Worm (Caenorhabditis elegans) whole organism, young adult: ENCODE data around the gene ins-16.

Source experiments
- B0336.3 ChIP-seq: fragments of 200-800 bp; sonication (Bioruptor generic); IDR thresholded peaks from 2 replicates; pipeline ENCODE4 v1.3.6; 2022; ENCODE audit warnings: missing genetic modification characterization, missing compliant biosample characterization
- F10E7.11 ChIP-seq: sonication (generic microtip); optimal IDR thresholded peaks from 2 replicates; lab custom pipeline; 2017; ENCODE audit warnings: mild to moderate bottlenecking, missing genetic modification characterization, moderate library complexity, missing compliant biosample characterization
- F23B12.7 ChIP-seq: sonication (generic microtip); optimal IDR thresholded peaks from 2 replicates; lab custom pipeline; 2017; ENCODE audit warnings: missing genetic modification characterization, mild to moderate bottlenecking, missing compliant biosample characterization, antibody characterized with exemption, moderate library complexity; ENCODE audit not compliant: insufficient read depth
- F33H1.4 ChIP-seq: fragments of 200-800 bp; sonication (Bioruptor generic); IDR thresholded peaks from 2 replicates; pipeline ENCODE4 v1.3.6; 2022; ENCODE audit warnings: missing genetic modification reagents, missing genetic modification characterization, missing compliant biosample characterization
- F39B2.1 ChIP-seq: fragments of 200-800 bp; sonication (Bioruptor generic); IDR thresholded peaks from 2 replicates; pipeline ENCODE4 v1.3.6; 2022; ENCODE audit warnings: missing genetic modification reagents, missing genetic modification characterization, missing compliant biosample characterization
- K12H6.12 ChIP-seq: fragments of 200-800 bp; sonication (Bioruptor generic); optimal IDR thresholded peaks from 2 replicates; lab custom pipeline; 2018; ENCODE audit warnings: mild to moderate bottlenecking, missing genetic modification characterization, missing compliant biosample characterization
- T26A5.8 ChIP-seq: sonication (generic microtip); optimal IDR thresholded peaks from 2 replicates; lab custom pipeline; 2016; ENCODE audit warnings: missing genetic modification characterization, missing compliant biosample characterization
- Y53G8AR.9 ChIP-seq: fragments of 200-800 bp; sonication (Bioruptor generic); conservative IDR thresholded peaks from 2 replicates; pipeline ENCODE4 v1.3.6; 2022; ENCODE audit warnings: missing genetic modification reagents, missing genetic modification characterization, missing compliant biosample characterization
- Y67H2A.10 ChIP-seq: fragments of 200-800 bp; sonication (Bioruptor generic); conservative IDR thresholded peaks from 2 replicates; pipeline ENCODE4 v1.3.6; 2022; ENCODE audit warnings: missing genetic modification reagents, missing genetic modification characterization, missing compliant biosample characterization
- Y79H2A.3 ChIP-seq: fragments of 200-800 bp; sonication (Bioruptor generic); conservative IDR thresholded peaks from 2 replicates; pipeline ENCODE4 v1.3.6; 2022; ENCODE audit warnings: missing genetic modification reagents, missing genetic modification characterization, missing compliant biosample characterization
- Y95B8A.8 ChIP-seq: fragments of 200-800 bp; sonication (Bioruptor generic); IDR thresholded peaks from 2 replicates; pipeline ENCODE4 v1.3.6; 2022; ENCODE audit warnings: missing genetic modification reagents, missing genetic modification characterization, missing compliant biosample characterization
- attf-3 ChIP-seq: fragments of 200-800 bp; sonication (Bioruptor generic); conservative IDR thresholded peaks from 2 replicates; pipeline ENCODE4 v1.3.6; 2022; ENCODE audit warnings: missing genetic modification reagents, missing genetic modification characterization, missing compliant biosample characterization
- attf-6 ChIP-seq: fragments of 200-800 bp; sonication (Bioruptor generic); IDR thresholded peaks from 2 replicates; pipeline ENCODE4 v1.3.6; 2022; ENCODE audit warnings: missing genetic modification reagents, missing genetic modification characterization, missing compliant biosample characterization
- ccch-3 ChIP-seq: fragments of 200-800 bp; sonication (Bioruptor generic); optimal IDR thresholded peaks from 2 replicates; lab custom pipeline; 2018; ENCODE audit warnings: mild to moderate bottlenecking, missing genetic modification characterization, missing compliant biosample characterization
- cebp-1 ChIP-seq, 2 experiments: fragments of 200-800 bp in 1 of 2; sonication (Bioruptor generic) in 1 of 2; sonication (generic microtip) in 1 of 2; IDR thresholded peaks in 1 of 2; optimal IDR thresholded peaks in 1 of 2; 2 replicates each; pipeline versions ENCODE4 v1.3.6 to Lab custom; 2017 to 2022; ENCODE audit warnings: missing compliant biosample characterization in 2 of 2, missing genetic modification characterization in 2 of 2, mild to moderate bottlenecking in 1 of 2, missing genetic modification reagents in 1 of 2, moderate library complexity in 1 of 2
- ceh-91 ChIP-seq: fragments of 200-800 bp; sonication (Bioruptor generic); IDR thresholded peaks from 2 replicates; pipeline ENCODE4 v1.3.6; 2022; ENCODE audit warnings: missing genetic modification reagents, missing genetic modification characterization, missing compliant biosample characterization
- chd-7 ChIP-seq: sonication (generic microtip); optimal IDR thresholded peaks from 2 replicates; lab custom pipeline; 2016; ENCODE audit warnings: mild to moderate bottlenecking, missing genetic modification characterization, moderate library complexity, missing compliant biosample characterization
- dox-1 ChIP-seq: fragments of 200-800 bp; sonication (Bioruptor generic); IDR thresholded peaks from 2 replicates; pipeline ENCODE4 v1.3.6; 2022; ENCODE audit warnings: missing genetic modification reagents, missing genetic modification characterization, missing compliant biosample characterization
- dpff-1 ChIP-seq: sonication (generic microtip); optimal IDR thresholded peaks from 2 replicates; lab custom pipeline; 2017; ENCODE audit warnings: mild to moderate bottlenecking, missing genetic modification characterization, missing compliant biosample characterization
- dpl-1 ChIP-seq: fragments of 150-350 bp; optimal IDR thresholded peaks from 2 replicates; lab custom pipeline; 2014; ENCODE audit warnings: missing biosample characterization, missing genetic modification reagents, missing genetic modification characterization
- egl-44 ChIP-seq: fragments of 200-800 bp; sonication (Bioruptor generic); IDR thresholded peaks from 2 replicates; pipeline ENCODE4 v1.3.6; 2022; ENCODE audit warnings: missing genetic modification reagents, missing genetic modification characterization, missing compliant biosample characterization
- egrh-3 ChIP-seq: fragments of 200-800 bp; sonication (Bioruptor generic); IDR thresholded peaks from 2 replicates; pipeline ENCODE4 v1.3.6; 2022; ENCODE audit warnings: missing genetic modification reagents, missing genetic modification characterization, missing compliant biosample characterization
- ekl-4 ChIP-seq: fragments of 200-800 bp; sonication (Bioruptor generic); IDR thresholded peaks from 2 replicates; pipeline ENCODE4 v1.3.6; 2022; ENCODE audit warnings: missing genetic modification reagents, missing genetic modification characterization, missing compliant biosample characterization
- gei-17 ChIP-seq: fragments of 200-800 bp; sonication (Bioruptor generic); optimal IDR thresholded peaks from 2 replicates; lab custom pipeline; 2018; ENCODE audit warnings: mild to moderate bottlenecking, missing genetic modification characterization, missing compliant biosample characterization
- hlh-12 ChIP-seq: sonication (generic microtip); optimal IDR thresholded peaks from 2 replicates; lab custom pipeline; 2016; ENCODE audit warnings: missing genetic modification characterization, missing compliant biosample characterization
- hsf-1 ChIP-seq: fragments of 200-800 bp; sonication (Bioruptor generic); IDR thresholded peaks from 2 replicates; pipeline ENCODE4 v1.3.6; 2022; ENCODE audit warnings: missing genetic modification reagents, missing genetic modification characterization, missing compliant biosample characterization
- lin-26 ChIP-seq: fragments of 200-800 bp; sonication (Bioruptor generic); IDR thresholded peaks from 2 replicates; pipeline ENCODE4 v1.3.6; 2022; ENCODE audit warnings: missing genetic modification reagents, missing genetic modification characterization, missing compliant biosample characterization
- lin-40 ChIP-seq: sonication (generic microtip); optimal IDR thresholded peaks from 2 replicates; lab custom pipeline; 2016; ENCODE audit warnings: missing genetic modification characterization, mild to moderate bottlenecking, missing compliant biosample characterization, missing genotype, missing genetic modification reagents
- lsl-1 ChIP-seq: fragments of 200-800 bp; sonication (Bioruptor generic); optimal IDR thresholded peaks from 2 replicates; lab custom pipeline; 2018; ENCODE audit warnings: mild to moderate bottlenecking, missing genetic modification characterization, moderate library complexity, missing compliant biosample characterization
- madf-6 ChIP-seq: fragments of 200-800 bp; sonication (Bioruptor generic); IDR thresholded peaks from 2 replicates; pipeline ENCODE4 v1.3.6; 2022; ENCODE audit warnings: missing genetic modification reagents, missing genetic modification characterization, missing compliant biosample characterization
- mxl-1 ChIP-seq: sonication (generic microtip); optimal IDR thresholded peaks from 2 replicates; lab custom pipeline; 2016; ENCODE audit warnings: missing genetic modification characterization, missing compliant biosample characterization
- nfya-2 ChIP-seq: fragments of 200-800 bp; sonication (Bioruptor generic); IDR thresholded peaks from 2 replicates; pipeline ENCODE4 v1.3.6; 2022; ENCODE audit warnings: missing genetic modification reagents, missing genetic modification characterization, missing compliant biosample characterization
- nhr-80 ChIP-seq: sonication (generic microtip); optimal IDR thresholded peaks from 2 replicates; lab custom pipeline; 2016; ENCODE audit warnings: missing genetic modification characterization, missing compliant biosample characterization
- pbrm-1 ChIP-seq: fragments of 200-800 bp; sonication (Bioruptor generic); IDR thresholded peaks from 2 replicates; pipeline ENCODE4 v1.3.6; 2022; ENCODE audit warnings: missing genetic modification reagents, missing genetic modification characterization, missing compliant biosample characterization
- sdz-38 ChIP-seq: sonication (generic microtip); optimal IDR thresholded peaks from 2 replicates; lab custom pipeline; 2016; ENCODE audit warnings: missing genotype, missing genetic modification characterization, missing compliant biosample characterization
- sea-2 ChIP-seq: fragments of 200-800 bp; sonication (Bioruptor generic); IDR thresholded peaks from 2 replicates; pipeline ENCODE4 v1.3.6; 2022; ENCODE audit warnings: missing genetic modification characterization, missing compliant biosample characterization
- snpc-1.1 ChIP-seq: sonication (generic microtip); optimal IDR thresholded peaks from 2 replicates; lab custom pipeline; 2017; ENCODE audit warnings: missing genetic modification characterization, mild to moderate bottlenecking, missing compliant biosample characterization, antibody characterized with exemption, moderate library complexity, missing genotype, missing genetic modification reagents; ENCODE audit not compliant: insufficient read depth
- snpc-4 ChIP-seq, 5 experiments: fragments of 150-350 bp in 1 of 5; sonication (generic microtip) in 4 of 5; optimal IDR thresholded peaks; 2 replicates each; lab custom pipeline; 2014 to 2018; ENCODE audit warnings: missing genetic modification characterization in 5 of 5, missing biosample characterization in 3 of 5, antibody characterized with exemption in 2 of 5, mild to moderate bottlenecking in 2 of 5, missing compliant biosample characterization in 2 of 5, missing genotype in 2 of 5, moderate library complexity in 2 of 5, missing genetic modification reagents in 1 of 5
- somi-1 ChIP-seq: fragments of 200-800 bp; sonication (Bioruptor generic); optimal IDR thresholded peaks from 2 replicates; lab custom pipeline; 2018; ENCODE audit warnings: mild to moderate bottlenecking, missing genetic modification characterization, missing compliant biosample characterization
- sptf-2 ChIP-seq: fragments of 200-800 bp; sonication (Bioruptor generic); optimal IDR thresholded peaks from 2 replicates; lab custom pipeline; 2018; ENCODE audit warnings: mild to moderate bottlenecking, missing genetic modification characterization, missing compliant biosample characterization
- unc-62 ChIP-seq: fragments of 150-350 bp; optimal IDR thresholded peaks from 2 replicates; lab custom pipeline; 2014; ENCODE audit warnings: missing biosample characterization, missing genetic modification reagents, missing genetic modification characterization
- ztf-18 ChIP-seq: sonication (generic microtip); optimal IDR thresholded peaks from 2 replicates; lab custom pipeline; 2016; ENCODE audit warnings: missing genotype, mild to moderate bottlenecking, missing genetic modification characterization, missing compliant biosample characterization
- ztf-22 ChIP-seq: fragments of 200-800 bp; sonication (Bioruptor generic); optimal IDR thresholded peaks from 2 replicates; lab custom pipeline; 2018; ENCODE audit warnings: mild to moderate bottlenecking, missing genetic modification characterization, moderate library complexity, missing compliant biosample characterization
- ztf-6 ChIP-seq: fragments of 200-800 bp; sonication (Bioruptor generic); IDR thresholded peaks from 2 replicates; pipeline ENCODE4 v1.3.6; 2022; ENCODE audit warnings: missing genetic modification reagents, missing genetic modification characterization, missing compliant biosample characterization

Gene ins-16

ce11 chrIII:2047907-2048306 is 12.8 kb downstream of the ins-16 start, which contains the start of gene dpy-1:
TSS of gene dpy-1 (minus strand) at chrIII:2048007.
- TF ChIP-seq B0336.3 (GFP tag; lab: Robert Waterston, UW): no peak
- TF ChIP-seq mxl-1 (tag; lab: Kevin White, UChicago): no peak
- TF ChIP-seq hlh-12 (tag; lab: Kevin White, UChicago): no peak
- no peak for TF ChIP-seq Y95B8A.8 (GFP tag; lab: Robert Waterston, UW)
- no peak for TF ChIP-seq sdz-38 (tag; lab: Kevin White, UChicago)
- no peak for TF ChIP-seq nhr-80 (tag; lab: Kevin White, UChicago)
- no peak for TF ChIP-seq attf-3 (GFP tag; lab: Robert Waterston, UW)
- TF ChIP-seq attf-6: no peak
- TF ChIP-seq Y53G8AR.9 (GFP tag; lab: Robert Waterston, UW): no peak
- TF ChIP-seq ccch-3: no peak
- no peak for TF ChIP-seq unc-62 (GFP tag; lab: Kevin White, UChicago)
- no peak for TF ChIP-seq hsf-1 (GFP tag; lab: Robert Waterston, UW)
- no peak for TF ChIP-seq ztf-18 (tag; lab: Kevin White, UChicago)
- TF ChIP-seq dpff-1 (tag; lab: Kevin White, UChicago): no peak
- no peak for TF ChIP-seq ekl-4 (GFP tag; lab: Robert Waterston, UW)
- no peak for TF ChIP-seq somi-1 (GFP tag; lab: Kevin White, UChicago)
- no peak for TF ChIP-seq cebp-1 (GFP tag; IDR thresholded peaks at IDR 0.05; lab: Robert Waterston, UW)
- TF ChIP-seq cebp-1 (tag; optimal IDR thresholded peaks at IDR 0.05; lab: Kevin White, UChicago): no peak

- no peak for TF ChIP-seq nfya-2 (GFP tag; lab: Robert Waterston, UW)
- peak; percentile 54; the same call in 1 of the 2 replicates for TF ChIP-seq pbrm-1 (GFP tag; lab: Robert Waterston, UW)
- TF ChIP-seq ccch-3: no peak
- TF ChIP-seq lsl-1 (GFP tag; lab: Kevin White, UChicago): peak; percentile 26
- TF ChIP-seq ztf-22 (GFP tag; lab: Kevin White, UChicago): peak; percentile 11
- no peak for TF ChIP-seq nhr-80 (tag; lab: Kevin White, UChicago)
- no peak for TF ChIP-seq K12H6.12
- TF ChIP-seq F33H1.4 (GFP tag; lab: Robert Waterston, UW): peak; percentile 45
- TF ChIP-seq lin-40 (tag; lab: Kevin White, UChicago): no peak
- no peak for TF ChIP-seq hsf-1 (GFP tag; lab: Robert Waterston, UW)
- TF ChIP-seq dox-1: peak; percentile 52; the same call in 1 of the 2 replicates
- TF ChIP-seq sea-2 (GFP tag; lab: Robert Waterston, UW): no peak
- TF ChIP-seq egrh-3 (GFP tag; lab: Robert Waterston, UW): no peak
- no peak for TF ChIP-seq sptf-2 (GFP tag; lab: Kevin White, UChicago)
- TF ChIP-seq ceh-91 (GFP tag; lab: Robert Waterston, UW): peak; percentile 23; the same call in 1 of the 2 replicates
- TF ChIP-seq F39B2.1 (GFP tag; lab: Robert Waterston, UW): no peak
- peak; percentile 70 for TF ChIP-seq lin-26 (GFP tag; lab: Robert Waterston, UW)
- peak; percentile 75 for TF ChIP-seq F23B12.7
- TF ChIP-seq Y67H2A.10 (GFP tag; lab: Robert Waterston, UW): no peak
- TF ChIP-seq dpl-1 (GFP tag; lab: Kevin White, UChicago): no peak
- peak; percentile 35 for TF ChIP-seq T26A5.8 (tag; lab: Kevin White, UChicago)
- TF ChIP-seq snpc-1.1 (tag; lab: Kevin White, UChicago): peak; percentile 23
- peak; percentile 60; the same call in 1 of the 2 replicates for TF ChIP-seq egl-44 (GFP tag; lab: Robert Waterston, UW)
- TF ChIP-seq chd-7: no peak
- TF ChIP-seq gei-17 (GFP tag; lab: Kevin White, UChicago): no peak
- no peak for TF ChIP-seq Y79H2A.3 (GFP tag; lab: Robert Waterston, UW)
- TF ChIP-seq ztf-6 (GFP tag; lab: Robert Waterston, UW): no peak
- TF ChIP-seq ztf-18 (tag; lab: Kevin White, UChicago): peak; percentile 25
- peak; percentile 39; the same call in 1 of the 2 replicates for TF ChIP-seq Y53G8AR.9 (GFP tag; lab: Robert Waterston, UW)
- TF ChIP-seq snpc-4 (GFP tag; optimal IDR thresholded peaks at IDR 0.05; lab: Kevin White, UChicago): no peak
- peak in 2 of 4 experiments; percentile 15 to 16 for TF ChIP-seq snpc-4 (tag; optimal IDR thresholded peaks at IDR 0.05; lab: Kevin White, UChicago)
- TF ChIP-seq madf-6: peak; percentile 70
- no peak for TF ChIP-seq dpff-1 (tag; lab: Kevin White, UChicago)
- no peak for TF ChIP-seq F10E7.11 (tag; lab: Kevin White, UChicago)
Measured at ce11 chrIII:2032327-2033093, 28.2 kb downstream of the ins-16 start.
